Fruit fly (Drosophila melanogaster) Kc167 (cell line): ENCODE measurements around the gene CG6912.

Source experiments
- Myc ChIP-seq: fragments of >200 bp; optimal IDR thresholded peaks from 2 replicates; lab custom pipeline; 2017; ENCODE audit warnings: missing external identifiers
- h ChIP-seq: fragments of >200 bp; optimal IDR thresholded peaks from 3 replicates; lab custom pipeline; 2018; ENCODE audit warnings: missing external identifiers
- psq ChIP-seq: fragments of >200 bp; optimal IDR thresholded peaks from 2 replicates; lab custom pipeline; 2017; ENCODE audit warnings: missing external identifiers

dm6 chr3R:15121599-15122394, 15.0 kb downstream of the CG6912 start:
- TF ChIP-seq h (lab: Kevin White, UChicago) (no peak), psq (lab: Kevin White, UChicago) (no peak), Myc (lab: Kevin White, UChicago) (no peak)
